Worm (Caenorhabditis elegans): ENCODE results near the gene dao-4.

The dao-4 gene

DNA sequence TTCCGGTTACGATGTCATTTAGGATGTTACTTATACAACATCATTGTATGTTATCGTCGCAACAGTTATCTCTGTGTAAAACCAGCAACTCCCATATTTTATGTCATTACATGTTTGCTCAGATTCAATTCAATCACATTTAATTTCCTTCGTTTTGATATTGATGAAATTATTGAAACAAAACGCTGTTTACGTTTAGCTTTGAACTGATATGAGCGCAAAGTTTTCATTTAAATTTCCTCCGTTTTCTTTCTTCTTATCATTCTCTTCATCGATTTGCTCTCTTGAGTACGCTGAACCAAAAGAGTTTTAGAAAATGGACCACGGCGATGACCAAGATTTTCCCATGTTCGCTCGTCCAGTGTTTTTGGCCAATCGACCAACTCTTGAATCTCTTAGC, 44.3 kb upstream of the dao-4 start, which contains the start of gene sek-6:
TSS of gene sek-6 (plus strand) at position 315 of the 400 bp plus-strand sequence.
- TF ChIP-seq skn-1 (tag; optimal IDR thresholded peaks at IDR 0.05): no peak
- peak; percentile 8 for TF ChIP-seq fos-1 (tag; optimal IDR thresholded peaks at IDR 0.05)

DNA sequence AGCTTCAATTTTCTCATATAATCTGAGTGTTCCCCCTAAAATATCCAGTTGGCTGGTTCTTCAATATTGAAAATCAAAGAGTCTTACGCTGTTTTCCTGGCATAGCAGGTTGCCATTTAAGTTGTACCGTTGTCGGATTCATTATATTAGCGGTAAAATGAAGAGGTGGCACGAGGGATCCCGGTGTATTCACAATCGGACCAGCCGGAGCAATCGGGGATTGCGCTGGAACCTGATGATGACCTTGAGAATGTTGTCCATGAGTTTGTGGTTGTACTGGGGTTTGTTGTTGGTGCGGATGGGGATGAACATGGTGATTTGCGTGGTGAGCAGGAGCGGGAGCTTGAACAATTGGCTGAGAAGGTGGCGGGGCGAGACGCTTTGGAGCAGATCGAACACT, 30.6 kb upstream of the dao-4 start:
- no peak for TF ChIP-seq nhr-23 (tag; optimal IDR thresholded peaks at IDR 0.05)
- TF ChIP-seq Y55F3AM.14 (GFP tag; optimal IDR thresholded peaks at IDR 0.05): no peak
- TF ChIP-seq elt-3 (tag; optimal IDR thresholded peaks at IDR 0.05): no peak

DNA sequence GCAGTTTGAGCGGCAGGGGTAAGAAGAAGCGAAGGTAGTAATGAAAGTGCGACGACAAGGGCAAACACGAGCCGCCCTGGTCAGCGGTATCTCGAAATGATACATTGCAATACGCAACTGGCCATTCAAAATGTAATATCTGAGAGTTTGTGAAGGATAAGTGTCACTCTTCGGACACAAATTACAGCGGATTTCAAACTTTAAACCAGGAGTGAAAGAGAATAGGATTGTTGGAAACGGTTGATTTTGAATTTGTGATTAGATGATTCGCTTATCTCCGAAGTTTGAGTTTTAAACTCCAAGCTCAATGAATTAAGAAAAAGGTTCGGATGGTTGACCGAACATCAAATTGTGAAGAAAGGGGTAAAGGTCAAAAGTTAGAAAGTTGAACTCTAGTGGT, 27.8 kb upstream of the dao-4 start, which contains the start of gene ZC374.2:
TSS of gene ZC374.2 (minus strand) at position 101 of the 400 bp plus-strand sequence.
- TF ChIP-seq ZK546.5 (tag; optimal IDR thresholded peaks at IDR 0.05): no peak
- no peak for TF ChIP-seq nhr-23 (tag; optimal IDR thresholded peaks at IDR 0.05)
- TF ChIP-seq nhr-237 (tag; optimal IDR thresholded peaks at IDR 0.05): no peak
- no peak for TF ChIP-seq snpc-4 (tag; optimal IDR thresholded peaks at IDR 0.05)
- no peak for TF ChIP-seq Y55F3AM.14 (GFP tag; optimal IDR thresholded peaks at IDR 0.05)
- no peak for TF ChIP-seq R02D3.7 (tag; optimal IDR thresholded peaks at IDR 0.05)
- TF ChIP-seq blmp-1 (tag; optimal IDR thresholded peaks at IDR 0.05; ENCODE audit: insufficient read depth): no peak
- TF ChIP-seq gmeb-1 (tag; optimal IDR thresholded peaks at IDR 0.05): no peak
- TF ChIP-seq nhr-10 (tag; optimal IDR thresholded peaks at IDR 0.05): no peak
- TF ChIP-seq fos-1 (tag; optimal IDR thresholded peaks at IDR 0.05): no peak
- no peak for TF ChIP-seq mdl-1 (tag; optimal IDR thresholded peaks at IDR 0.05)
- no peak for TF ChIP-seq nhr-11 (tag; optimal IDR thresholded peaks at IDR 0.05)

DNA sequence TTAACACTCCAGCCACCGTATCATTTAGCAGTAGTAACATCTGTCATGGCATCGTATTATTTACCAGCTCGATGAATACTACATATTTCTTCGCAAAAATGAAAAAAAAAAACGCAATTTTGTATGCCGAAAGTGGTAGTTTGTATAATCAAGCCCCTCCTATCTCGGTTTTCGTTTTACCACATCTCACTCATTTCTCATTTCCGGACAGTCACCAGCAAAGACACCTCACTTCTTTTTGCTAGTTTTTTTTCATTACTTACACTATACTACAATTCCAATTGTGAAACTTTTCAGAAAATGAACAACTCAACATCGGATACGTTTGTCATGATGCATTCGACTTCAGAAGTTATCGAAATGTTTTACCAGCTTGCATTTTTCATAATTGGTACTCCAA, 25.9 kb upstream of the dao-4 start, which contains the start of gene gnrr-3:
TSS of gene gnrr-3 (plus strand) at position 301 of the 400 bp plus-strand sequence.
- TF ChIP-seq sma-9 (GFP tag; optimal IDR thresholded peaks at IDR 0.05): no peak
- TF ChIP-seq sma-9 (tag; optimal IDR thresholded peaks at IDR 0.05): no peak
- no peak for TF ChIP-seq R02D3.7 (tag; optimal IDR thresholded peaks at IDR 0.05)
- no peak for TF ChIP-seq ZK546.5 (tag; optimal IDR thresholded peaks at IDR 0.05)
- no peak for TF ChIP-seq alr-1 (tag; optimal IDR thresholded peaks at IDR 0.05)
- TF ChIP-seq nhr-21 (tag; optimal IDR thresholded peaks at IDR 0.05): no peak
- no peak for TF ChIP-seq lin-11 (tag; optimal IDR thresholded peaks at IDR 0.05)
- no peak for TF ChIP-seq unc-55 (GFP tag; optimal IDR thresholded peaks at IDR 0.05)
- TF ChIP-seq unc-62 (GFP tag; optimal IDR thresholded peaks at IDR 0.05): no peak
- no peak for TF ChIP-seq peb-1 (tag; optimal IDR thresholded peaks at IDR 0.05)
- no peak for TF ChIP-seq ztf-11 (tag; optimal IDR thresholded peaks at IDR 0.05)
- TF ChIP-seq mdl-1 (tag; optimal IDR thresholded peaks at IDR 0.05): no peak

DNA sequence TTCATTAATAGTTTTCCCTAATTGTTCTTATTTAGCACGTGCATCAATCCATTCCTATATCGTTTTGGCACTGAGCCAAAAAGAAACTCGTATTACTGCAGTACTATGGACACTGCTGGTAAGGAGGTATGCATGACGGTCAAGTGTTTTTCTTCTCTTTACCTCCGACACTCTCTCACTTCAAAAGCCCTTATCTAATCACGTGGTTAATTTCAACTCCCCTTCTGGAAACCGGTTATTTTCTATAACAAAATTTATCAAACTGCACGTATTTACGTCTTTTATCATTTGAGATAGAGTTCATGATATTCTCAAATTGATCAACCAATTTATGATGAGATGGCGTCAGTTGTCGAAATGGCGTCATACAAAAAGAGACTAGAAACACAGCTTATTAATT, 23.5 kb upstream of the dao-4 start:
- TF ChIP-seq unc-39 (tag; optimal IDR thresholded peaks at IDR 0.05) (no peak), F13H6.1 (tag; optimal IDR thresholded peaks at IDR 0.05) (peak; percentile 73), ZK546.5 (tag; optimal IDR thresholded peaks at IDR 0.05) (no peak), crh-2 (tag; optimal IDR thresholded peaks at IDR 0.05) (peak; percentile 76), zag-1 (tag; optimal IDR thresholded peaks at IDR 0.05) (no peak), dmd-4 (tag; optimal IDR thresholded peaks at IDR 0.05) (no peak), fos-1 (tag; optimal IDR thresholded peaks at IDR 0.05) (peak; percentile 70), gmeb-1 (tag; optimal IDR thresholded peaks at IDR 0.05) (peak; percentile 26), C34F6.9 (tag; optimal IDR thresholded peaks at IDR 0.05) (peak; percentile 33), ztf-1 (GFP tag; conservative IDR thresholded peaks at IDR 0.05) (no peak), ztf-11 (tag; optimal IDR thresholded peaks at IDR 0.05) (no peak), nhr-129 (tag; optimal IDR thresholded peaks at IDR 0.05) (peak; percentile 47), mdl-1 (tag; optimal IDR thresholded peaks at IDR 0.05) (peak in 1 of 2 experiments; percentile 44), skn-1 (tag; optimal IDR thresholded peaks at IDR 0.05) (peak; percentile 4), blmp-1 (tag; optimal IDR thresholded peaks at IDR 0.05; ENCODE audit: insufficient read depth) (peak; percentile 77), lsy-2 (tag; optimal IDR thresholded peaks at IDR 0.05) (no peak), nhr-21 (tag; optimal IDR thresholded peaks at IDR 0.05) (peak; percentile 59), elt-1 (tag; optimal IDR thresholded peaks at IDR 0.05) (no peak), Y55F3AM.14 (GFP tag; optimal IDR thresholded peaks at IDR 0.05) (peak; percentile 28), sma-3 (GFP tag; optimal IDR thresholded peaks at IDR 0.05) (peak; percentile 88), sma-9 (GFP tag; optimal IDR thresholded peaks at IDR 0.05) (peak; percentile 92), sma-9 (tag; optimal IDR thresholded peaks at IDR 0.05) (no peak), nhr-25 (tag; optimal IDR thresholded peaks at IDR 0.05) (peak; percentile 72)

Data from whole organism, L2 larva.